Fruit fly (Drosophila melanogaster) whole organism, embryonic: ENCODE measurements around the gene Atx-1.
A peak's percentile ranks its signal among the peaks of the same experiment; 100 is the strongest.

Experiments
- Asciz ChIP-seq: fragments of 200-800 bp; sonication (Bioruptor generic); optimal IDR thresholded peaks from 2 replicates; lab custom pipeline; 2017; ENCODE audit warnings: missing biosample characterization, mild to moderate bottlenecking, missing genetic modification characterization, missing genetic modification reagents
- CG10274 ChIP-seq: fragments of 200-800 bp; sonication (Bioruptor generic); optimal IDR thresholded peaks from 3 replicates; lab custom pipeline; 2017; ENCODE audit warnings: missing biosample characterization, mild to moderate bottlenecking, missing genetic modification characterization
- CG13287 ChIP-seq: fragments of 200-800 bp; sonication (Bioruptor generic); IDR thresholded peaks from 2 replicates; pipeline ENCODE4 v1.3.6; 2022; ENCODE audit warnings: missing biosample characterization, missing genetic modification characterization; ENCODE audit not compliant: partially characterized antibody
- CG13296 ChIP-seq: fragments of 200-800 bp; sonication (Bioruptor generic); optimal IDR thresholded peaks from 3 replicates; lab custom pipeline; 2018; ENCODE audit warnings: missing biosample characterization, mild to moderate bottlenecking, missing genetic modification characterization
- CG1647 ChIP-seq: fragments of 200-800 bp; sonication (Bioruptor generic); optimal IDR thresholded peaks from 3 replicates; lab custom pipeline; 2016; ENCODE audit warnings: missing biosample characterization, missing genetic modification characterization
- CG1792 ChIP-seq: fragments of 200-800 bp; sonication (Bioruptor generic); optimal IDR thresholded peaks from 2 replicates; lab custom pipeline; 2016; ENCODE audit warnings: missing biosample characterization, missing genetic modification characterization
- CG2116 ChIP-seq: fragments of 200-800 bp; sonication (Bioruptor generic); optimal IDR thresholded peaks from 3 replicates; lab custom pipeline; 2018; ENCODE audit warnings: missing biosample characterization, mild to moderate bottlenecking, missing genetic modification characterization
- CG2199 ChIP-seq: fragments of 200-800 bp; sonication (Bioruptor generic); IDR thresholded peaks from 3 replicates; pipeline ENCODE4 v1.3.6; 2022; ENCODE audit warnings: missing biosample characterization, missing genetic modification characterization
- CG31388 ChIP-seq: fragments of 200-800 bp; sonication (Bioruptor generic); optimal IDR thresholded peaks from 2 replicates; lab custom pipeline; 2016; ENCODE audit warnings: missing biosample characterization, missing genetic modification characterization
- CG34376 ChIP-seq: fragments of 200-800 bp; sonication (Bioruptor generic); optimal IDR thresholded peaks from 2 replicates; lab custom pipeline; 2018; ENCODE audit warnings: missing biosample characterization, mild to moderate bottlenecking, missing genetic modification characterization
- CG34422 ChIP-seq: fragments of 200-800 bp; sonication (Bioruptor generic); IDR thresholded peaks from 3 replicates; pipeline ENCODE4 v1.3.6; 2022; ENCODE audit warnings: missing biosample characterization, missing genetic modification characterization
- CG6689 ChIP-seq: fragments of 200-800 bp; sonication (Bioruptor generic); IDR thresholded peaks from 2 replicates; pipeline ENCODE4 v1.3.6; 2022; ENCODE audit warnings: missing biosample characterization, missing genetic modification characterization
- CG6813 ChIP-seq: fragments of 200-800 bp; sonication (Bioruptor generic); optimal IDR thresholded peaks from 2 replicates; lab custom pipeline; 2017; ENCODE audit warnings: missing biosample characterization, missing genetic modification characterization, mild to moderate bottlenecking, moderate library complexity, missing genetic modification reagents
- CG8089 ChIP-seq: fragments of 200-800 bp; sonication (Bioruptor generic); optimal IDR thresholded peaks from 3 replicates; lab custom pipeline; 2016; ENCODE audit warnings: missing biosample characterization, missing genetic modification characterization
- CG8924 ChIP-seq: fragments of 200-800 bp; optimal IDR thresholded peaks from 3 replicates; lab custom pipeline; 2019; ENCODE audit warnings: missing biosample characterization, mild to moderate bottlenecking, missing genetic modification characterization, moderate library complexity
- CG9797 ChIP-seq: fragments of 200-800 bp; sonication (Bioruptor generic); optimal IDR thresholded peaks from 3 replicates; lab custom pipeline; 2018; ENCODE audit warnings: missing biosample characterization, mild to moderate bottlenecking, missing genetic modification characterization
- CG9876 ChIP-seq: fragments of 200-800 bp; sonication (Bioruptor generic); optimal IDR thresholded peaks from 2 replicates; lab custom pipeline; 2016; ENCODE audit warnings: missing biosample characterization, missing genetic modification characterization
- Dek ChIP-seq: fragments of 200-800 bp; sonication (Bioruptor generic); optimal IDR thresholded peaks from 3 replicates; lab custom pipeline; 2019; ENCODE audit warnings: missing biosample characterization, mild to moderate bottlenecking, missing genetic modification characterization, moderate library complexity
- Ets65A ChIP-seq: fragments of 200-800 bp; sonication (Bioruptor generic); peaks from one replicate; lab custom pipeline; 2016; ENCODE audit warnings: missing biosample characterization, missing genetic modification characterization
- GATAe ChIP-seq: fragments of 200-800 bp; sonication (Bioruptor generic); conservative IDR thresholded peaks from 2 replicates; pipeline ENCODE4 v1.3.6; 2022; ENCODE audit warnings: missing biosample characterization, missing genetic modification characterization
- HLH3B ChIP-seq: fragments of 200-800 bp; sonication (Bioruptor generic); IDR thresholded peaks from 2 replicates; pipeline ENCODE4 v1.3.6; 2022; ENCODE audit warnings: missing biosample characterization, missing genetic modification characterization
- HLHmδ ChIP-seq: fragments of 200-800 bp; sonication (Bioruptor generic); optimal IDR thresholded peaks from 2 replicates; lab custom pipeline; 2018; ENCODE audit warnings: missing biosample characterization, mild to moderate bottlenecking, missing genetic modification characterization, moderate library complexity
- Hand ChIP-seq: fragments of 200-800 bp; sonication (Bioruptor generic); optimal IDR thresholded peaks from 2 replicates; lab custom pipeline; 2017; ENCODE audit warnings: mild to moderate bottlenecking, missing biosample characterization, missing genetic modification reagents, missing genetic modification characterization
- Kr ChIP-seq: fragments of 200-800 bp; sonication (Bioruptor generic); optimal IDR thresholded peaks from 2 replicates; lab custom pipeline; 2017; ENCODE audit warnings: missing biosample characterization, mild to moderate bottlenecking, missing genetic modification characterization
- MTF-1 ChIP-seq: fragments of 200-800 bp; sonication (Bioruptor generic); optimal IDR thresholded peaks from 2 replicates; lab custom pipeline; 2018; ENCODE audit warnings: missing biosample characterization, mild to moderate bottlenecking, missing genetic modification characterization, borderline replicate concordance
- Sry-β ChIP-seq: fragments of 200-800 bp; sonication (Bioruptor generic); optimal IDR thresholded peaks from 2 replicates; lab custom pipeline; 2018; ENCODE audit warnings: missing biosample characterization, mild to moderate bottlenecking, missing genetic modification characterization, moderate library complexity
- Taf1 ChIP-seq: fragments of 200-800 bp; sonication (Bioruptor generic); IDR thresholded peaks from 2 replicates; pipeline ENCODE4 v1.3.6; 2022; ENCODE audit warnings: missing biosample characterization, missing genetic modification characterization
- ase ChIP-seq: fragments of 200-800 bp; sonication (Bioruptor generic); IDR thresholded peaks from 3 replicates; pipeline ENCODE4 v1.3.6; 2022; ENCODE audit warnings: missing biosample characterization, missing genetic modification characterization
- bowl ChIP-seq: fragments of 200-800 bp; sonication (Bioruptor generic); IDR thresholded peaks from 2 replicates; pipeline ENCODE4 v1.3.6; 2022; ENCODE audit warnings: missing biosample characterization, missing genetic modification characterization
- cg ChIP-seq: fragments of 200-800 bp; sonication (Bioruptor generic); optimal IDR thresholded peaks from 3 replicates; lab custom pipeline; 2019; ENCODE audit warnings: missing biosample characterization, mild to moderate bottlenecking, missing genetic modification characterization, moderate library complexity
- dm ChIP-seq: fragments of 200-800 bp; sonication (Bioruptor generic); optimal IDR thresholded peaks from 3 replicates; lab custom pipeline; 2016; ENCODE audit warnings: missing biosample characterization, missing genetic modification characterization
- dmrt99B ChIP-seq: fragments of 200-800 bp; sonication (Bioruptor generic); optimal IDR thresholded peaks from 2 replicates; lab custom pipeline; 2018; ENCODE audit warnings: missing biosample characterization, mild to moderate bottlenecking, missing genetic modification characterization, moderate library complexity
- dpn ChIP-seq, 2 experiments: fragments of 200-800 bp; sonication (Bioruptor generic); optimal IDR thresholded peaks; 3 replicates each; lab custom pipeline; 2016; ENCODE audit warnings: missing biosample characterization in 2 of 2, missing genetic modification characterization in 2 of 2
- dysf ChIP-seq: fragments of 200-800 bp; sonication (Bioruptor generic); IDR thresholded peaks from 3 replicates; pipeline ENCODE4 v1.3.6; 2022; ENCODE audit warnings: missing biosample characterization, missing genetic modification characterization
- gfzf ChIP-seq: fragments of 200-800 bp; sonication (Bioruptor generic); optimal IDR thresholded peaks from 2 replicates; lab custom pipeline; 2016; ENCODE audit warnings: missing biosample characterization, mild to moderate bottlenecking, missing genetic modification characterization, moderate library complexity
- grau ChIP-seq: fragments of 200-800 bp; optimal IDR thresholded peaks from 3 replicates; lab custom pipeline; 2019; ENCODE audit warnings: missing biosample characterization, mild to moderate bottlenecking, missing genetic modification characterization, moderate library complexity
- gro ChIP-seq: fragments of 200-800 bp; sonication (Bioruptor generic); optimal IDR thresholded peaks from 2 replicates; lab custom pipeline; 2016; ENCODE audit warnings: missing biosample characterization, missing genetic modification characterization
- hb ChIP-seq: fragments of 200-800 bp; sonication (Bioruptor generic); IDR thresholded peaks from 3 replicates; pipeline ENCODE4 v1.3.6; 2022; ENCODE audit warnings: missing biosample characterization, missing genetic modification characterization; ENCODE audit not compliant: partially characterized antibody
- jumu ChIP-seq: fragments of 200-800 bp; sonication (Bioruptor generic); optimal IDR thresholded peaks from 3 replicates; lab custom pipeline; 2016; ENCODE audit warnings: missing biosample characterization, missing genetic modification characterization
- klu ChIP-seq: fragments of 200-800 bp; sonication (Bioruptor generic); IDR thresholded peaks from 2 replicates; pipeline ENCODE4 v1.3.6; 2022; ENCODE audit warnings: missing biosample characterization, missing genetic modification characterization
- nau ChIP-seq: fragments of 200-800 bp; sonication (Bioruptor generic); optimal IDR thresholded peaks from 3 replicates; lab custom pipeline; 2017; ENCODE audit warnings: missing biosample characterization, mild to moderate bottlenecking, missing genetic modification characterization, missing genetic modification reagents
- oc ChIP-seq: fragments of 200-800 bp; sonication (Bioruptor generic); optimal IDR thresholded peaks from 2 replicates; lab custom pipeline; 2018; ENCODE audit warnings: missing biosample characterization, mild to moderate bottlenecking, missing genetic modification characterization, moderate library complexity
- p53 ChIP-seq: fragments of 200-800 bp; sonication (Bioruptor generic); optimal IDR thresholded peaks from 2 replicates; lab custom pipeline; 2016; ENCODE audit warnings: missing biosample characterization, missing genetic modification characterization
- pnt ChIP-seq: fragments of 200-800 bp; sonication (Bioruptor generic); optimal IDR thresholded peaks from 3 replicates; lab custom pipeline; 2016; ENCODE audit warnings: missing biosample characterization, missing genetic modification characterization
- sc ChIP-seq, 3 experiments: fragments of >200 bp in 2 of 3; fragments of 200-800 bp in 1 of 3; sonication (Bioruptor generic) in 1 of 3; optimal IDR thresholded peaks; 2 replicates in 2 of 3; 3 replicates in 1 of 3; lab custom pipeline; 2017; ENCODE audit warnings: mild to moderate bottlenecking in 1 of 3, missing biosample characterization in 1 of 3, missing genetic modification characterization in 1 of 3, missing genetic modification reagents in 1 of 3
- sd ChIP-seq: fragments of 200-800 bp; sonication (Bioruptor generic); optimal IDR thresholded peaks from 3 replicates; lab custom pipeline; 2018; ENCODE audit warnings: missing biosample characterization, mild to moderate bottlenecking, missing genetic modification characterization, moderate library complexity
- slbo ChIP-seq: fragments of 200-800 bp; sonication (Bioruptor generic); IDR thresholded peaks from 2 replicates; pipeline ENCODE4 v1.3.6; 2022; ENCODE audit warnings: missing biosample characterization, missing genetic modification characterization
- sqz ChIP-seq: fragments of 200-800 bp; sonication (Bioruptor generic); optimal IDR thresholded peaks from 3 replicates; lab custom pipeline; 2018; ENCODE audit warnings: missing biosample characterization, mild to moderate bottlenecking, missing genetic modification characterization
- ssp ChIP-seq: fragments of 200-800 bp; sonication (Bioruptor generic); IDR thresholded peaks from 2 replicates; pipeline ENCODE4 v1.3.6; 2022; ENCODE audit warnings: missing biosample characterization, missing genetic modification characterization
- stwl ChIP-seq: fragments of 200-800 bp; sonication (Bioruptor generic); optimal IDR thresholded peaks from 3 replicates; lab custom pipeline; 2018; ENCODE audit warnings: missing biosample characterization, mild to moderate bottlenecking, missing genetic modification characterization, moderate library complexity
- ttk ChIP-seq: fragments of 200-800 bp; sonication (Bioruptor generic); IDR thresholded peaks from 2 replicates; pipeline ENCODE4 v2.1.2; 2022; ENCODE audit warnings: missing biosample characterization, missing genetic modification characterization
- tup ChIP-seq: fragments of 200-800 bp; sonication (Bioruptor generic); optimal IDR thresholded peaks from 2 replicates; lab custom pipeline; 2016; ENCODE audit warnings: missing biosample characterization, mild to moderate bottlenecking, missing genetic modification characterization, moderate library complexity

Atx-1 gene

DNA sequence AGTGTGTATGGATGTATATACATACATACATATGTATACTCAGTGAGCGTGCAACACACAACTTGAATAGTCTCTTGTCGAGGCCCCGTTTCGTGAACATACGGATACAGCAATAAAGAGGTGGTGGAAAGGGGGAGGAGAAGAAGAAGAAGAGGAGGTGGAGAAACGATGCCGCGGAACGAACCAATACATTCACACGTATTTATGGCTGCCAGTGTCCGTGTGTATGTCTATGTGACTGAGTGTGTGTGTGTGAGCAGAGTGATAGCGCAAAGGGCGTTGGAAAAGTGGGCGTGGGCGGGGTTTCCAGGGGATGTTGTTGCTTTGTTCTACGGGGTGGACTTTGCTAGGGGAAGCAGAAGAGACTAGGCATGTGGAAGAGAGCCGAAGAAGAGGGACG lies 30.4 kb downstream of the Atx-1 start (continued):
- TF ChIP-seq nau (GFP tag; lab: Kevin White, UChicago) (no peak), sqz (GFP tag; lab: Kevin White, UChicago) (peak; percentile 52), Ets65A (GFP tag; lab: Kevin White, UChicago) (no peak), CG34376 (GFP tag; lab: Kevin White, UChicago) (peak; percentile 77), CG2199 (peak; percentile 57; the same call in 1 of the 3 replicates), tup (no peak), CG34422 (peak; percentile 18; the same call in 1 of the 3 replicates), sd (peak; percentile 26), Asciz (GFP tag; lab: Kevin White, UChicago) (no peak), ttk (GFP tag; lab: Robert Waterston, UW) (peak; percentile 68), CG9876 (GFP tag; lab: Kevin White, UChicago) (no peak), grau (tag; lab: Kevin White, UChicago) (no peak), gro (GFP tag; lab: Kevin White, UChicago) (peak; percentile 26), HLHmδ (GFP tag; lab: Kevin White, UChicago) (no peak), gfzf (GFP tag; lab: Kevin White, UChicago) (no peak), GATAe (no peak), ase (GFP tag; lab: Robert Waterston, UW) (no peak), CG8089 (GFP tag; lab: Kevin White, UChicago) (no peak), p53 (GFP tag; lab: Kevin White, UChicago) (no peak), dpn (GFP tag; optimal IDR thresholded peaks at IDR 0.05; lab: Kevin White, UChicago) (no peak), jumu (GFP tag; lab: Kevin White, UChicago) (no peak), CG9797 (GFP tag; lab: Kevin White, UChicago) (no peak), Sry-β (GFP tag; lab: Kevin White, UChicago) (no peak), oc (tag; lab: Kevin White, UChicago) (peak; percentile 0), CG13287 (GFP tag; lab: Robert Waterston, UW) (no peak), Dek (tag; lab: Kevin White, UChicago) (no peak), dmrt99B (tag; lab: Kevin White, UChicago) (no peak), sc (optimal IDR thresholded peaks at IDR 0.05; lab: Kevin White, UChicago) (no peak), sc (GFP tag; optimal IDR thresholded peaks at IDR 0.05; lab: Kevin White, UChicago) (no peak), bowl (no peak), HLH3B (GFP tag; lab: Robert Waterston, UW) (no peak), CG6689 (no peak), CG1792 (GFP tag; lab: Kevin White, UChicago) (no peak), pnt (GFP tag; lab: Kevin White, UChicago) (no peak), stwl (tag; lab: Kevin White, UChicago) (no peak), CG1647 (GFP tag; lab: Kevin White, UChicago) (no peak), Taf1 (no peak), dm (GFP tag; lab: Kevin White, UChicago) (no peak), Hand (GFP tag; lab: Kevin White, UChicago) (no peak), CG8924 (tag; lab: Kevin White, UChicago) (peak; percentile 45), Kr (GFP tag; lab: Kevin White, UChicago) (no peak), cg (GFP tag; lab: Kevin White, UChicago) (peak; percentile 93)

DNA sequence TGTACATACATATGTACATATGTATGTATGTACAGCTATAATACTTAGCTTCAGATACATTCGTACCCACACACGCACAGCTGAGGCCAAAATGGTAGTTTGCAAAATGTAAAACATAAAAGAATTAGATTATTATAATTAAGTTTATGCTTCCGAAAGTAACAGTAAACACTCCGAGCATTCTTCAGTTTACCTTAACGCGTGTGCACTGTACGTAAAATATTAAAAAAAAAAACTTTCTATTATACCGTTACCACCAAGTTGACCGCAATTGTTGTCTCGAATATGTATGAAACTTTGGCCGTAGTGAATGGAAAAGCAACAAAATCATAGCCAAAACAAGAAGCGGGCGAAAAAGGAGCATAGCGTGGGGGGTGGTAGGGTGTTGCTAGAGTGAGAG lies 31.6 kb downstream of the Atx-1 start:
- peak; percentile 88 for TF ChIP-seq dysf (GFP tag; lab: Robert Waterston, UW)
- TF ChIP-seq CG10274: peak; percentile 59
- TF ChIP-seq klu (GFP tag; lab: Robert Waterston, UW): peak; percentile 35; the same call in 1 of the 2 replicates
- peak; percentile 76 for TF ChIP-seq CG13296
- no peak for TF ChIP-seq CG31388 (GFP tag; lab: Kevin White, UChicago)
- peak; percentile 1 for TF ChIP-seq stwl (tag; lab: Kevin White, UChicago)
- TF ChIP-seq CG6813: peak; percentile 78
- peak; percentile 40 for TF ChIP-seq MTF-1
- TF ChIP-seq ssp (GFP tag; lab: Robert Waterston, UW): peak; percentile 58
- TF ChIP-seq slbo (GFP tag; lab: Robert Waterston, UW): peak; percentile 84
- peak; percentile 46 for TF ChIP-seq CG2116
- TF ChIP-seq hb (GFP tag; lab: Robert Waterston, UW): no peak
